Fruit fly (Drosophila melanogaster): ENCODE results near the gene nej.

The nej gene

dm6 chrX:9727309-9727708, 40.4 kb upstream of the nej start:
- TF ChIP-seq CG15336 (GFP tag; IDR thresholded peaks at IDR 0.05) (no peak), CG8632 (GFP tag; optimal IDR thresholded peaks at IDR 0.05) (no peak), CG7368 (GFP tag; optimal IDR thresholded peaks at IDR 0.05) (no peak)

- TF ChIP-seq CG32006 (GFP tag; optimal IDR thresholded peaks at IDR 0.05) (peak; percentile 12), CG6163 (GFP tag; IDR thresholded peaks at IDR 0.05) (no peak), Eip78C (GFP tag) (peak; percentile 30)
Measured at dm6 chrX:9707820-9708487, 21.1 kb upstream of the nej start.

- TF ChIP-seq lz (GFP tag; optimal IDR thresholded peaks at IDR 0.05) (no peak), esn (GFP tag; optimal IDR thresholded peaks at IDR 0.05) (no peak), CG8319 (GFP tag; optimal IDR thresholded peaks at IDR 0.05) (no peak), Eip93F (GFP tag; optimal IDR thresholded peaks at IDR 0.05) (no peak), CG16779 (tag; optimal IDR thresholded peaks at IDR 0.05) (no peak), Smox (GFP tag; optimal IDR thresholded peaks at IDR 0.05) (no peak), Gug (GFP tag; IDR thresholded peaks at IDR 0.05) (no peak), Hr4 (GFP tag; optimal IDR thresholded peaks at IDR 0.05) (no peak), Met (GFP tag; optimal IDR thresholded peaks at IDR 0.05) (no peak), eg (GFP tag; IDR thresholded peaks at IDR 0.05) (no peak)
Measured at dm6 chrX:9694652-9695051, 7.8 kb upstream of the nej start.

dm6 chrX:9693720-9694386, 7.0 kb upstream of the nej start, which contains the start of gene btd:
btd (plus strand) TSS chrX:9694186.
- TF ChIP-seq fd59A (GFP tag; optimal IDR thresholded peaks at IDR 0.05) (peak; percentile 29), dac (GFP tag; optimal IDR thresholded peaks at IDR 0.05) (peak; percentile 25), Lpt (GFP tag; optimal IDR thresholded peaks at IDR 0.05) (no peak), OdsH (GFP tag; optimal IDR thresholded peaks at IDR 0.05) (no peak), CG8319 (GFP tag; optimal IDR thresholded peaks at IDR 0.05) (no peak), eg (GFP tag; IDR thresholded peaks at IDR 0.05) (peak; percentile 71), CG34406 (GFP tag; optimal IDR thresholded peaks at IDR 0.05) (peak; percentile 14), fkh (GFP tag; optimal IDR thresholded peaks at IDR 0.05) (no peak), pdm3 (GFP tag; optimal IDR thresholded peaks at IDR 0.05) (no peak), salr (GFP tag; optimal IDR thresholded peaks at IDR 0.05) (peak in 1 of 2 experiments; percentile 41), cyc (GFP tag; optimal IDR thresholded peaks at IDR 0.05) (no peak), acj6 (GFP tag; optimal IDR thresholded peaks at IDR 0.05) (no peak), CG6163 (GFP tag; IDR thresholded peaks at IDR 0.05) (peak; percentile 76), Eip78C (GFP tag) (peak; percentile 25), CG11294 (GFP tag; IDR thresholded peaks at IDR 0.05) (no peak), vri (GFP tag; optimal IDR thresholded peaks at IDR 0.05) (no peak), Sox14 (GFP tag; optimal IDR thresholded peaks at IDR 0.05) (peak; percentile 27), svp (GFP tag) (no peak), CG31627 (GFP tag; optimal IDR thresholded peaks at IDR 0.05) (no peak), CG7368 (GFP tag; optimal IDR thresholded peaks at IDR 0.05) (no peak), Blimp-1 (GFP tag; optimal IDR thresholded peaks at IDR 0.05) (no peak), CG10631 (GFP tag; optimal IDR thresholded peaks at IDR 0.05) (no peak), CG6792 (GFP tag; optimal IDR thresholded peaks at IDR 0.05) (no peak), ss (GFP tag; optimal IDR thresholded peaks at IDR 0.05) (peak; percentile 52 to 53), Ets96B (tag; optimal IDR thresholded peaks at IDR 0.05) (peak; percentile 19), dsx (GFP tag; optimal IDR thresholded peaks at IDR 0.05; ENCODE audit: poor library complexity, severe bottlenecking) (no peak), CG11902 (GFP tag; optimal IDR thresholded peaks at IDR 0.05) (no peak), CG10669 (GFP tag; optimal IDR thresholded peaks at IDR 0.05) (no peak), net (GFP tag; optimal IDR thresholded peaks at IDR 0.05) (peak; percentile 7), CG8632 (GFP tag; optimal IDR thresholded peaks at IDR 0.05) (no peak), Eip93F (GFP tag; optimal IDR thresholded peaks at IDR 0.05) (no peak), Hr39 (GFP tag; optimal IDR thresholded peaks at IDR 0.05) (no peak), CG1621 (tag; optimal IDR thresholded peaks at IDR 0.05) (peak; percentile 46), Hr4 (GFP tag; optimal IDR thresholded peaks at IDR 0.05) (no peak), esn (GFP tag; optimal IDR thresholded peaks at IDR 0.05) (no peak), CG6276 (GFP tag; optimal IDR thresholded peaks at IDR 0.05) (no peak), spab (GFP tag; optimal IDR thresholded peaks at IDR 0.05) (no peak)

All from whole organism, prepupa.